ENCODE assay signal across 1 worm cellular context in the genomic region with DNA sequence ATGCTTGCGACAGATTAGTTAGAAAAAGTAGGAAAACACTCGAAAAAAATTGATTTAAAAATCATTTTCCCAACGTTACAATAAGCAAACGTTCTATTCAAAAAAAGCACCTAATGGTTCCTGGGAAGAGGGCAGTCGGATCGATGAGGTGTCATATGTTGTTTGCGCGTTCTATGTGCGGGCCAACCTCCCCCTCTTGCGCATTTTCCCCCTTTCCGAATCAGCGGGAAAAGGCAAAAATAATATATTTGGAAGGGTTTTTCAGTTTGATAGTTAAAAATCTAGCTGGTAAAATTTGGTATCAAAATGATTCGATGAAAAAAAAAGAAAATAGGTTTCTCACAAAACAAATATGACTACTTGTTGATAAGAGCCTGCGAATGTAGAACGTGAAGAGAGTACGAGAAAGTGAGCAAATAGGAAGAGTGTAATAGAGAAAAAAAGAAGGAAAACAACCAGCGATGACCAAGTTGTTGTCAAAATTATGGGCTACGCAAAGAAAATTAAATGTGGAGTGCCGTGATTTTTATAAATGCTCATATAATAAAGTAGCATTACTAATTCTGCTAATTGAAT.
TF ChIP-seq lines count a peak whose summit lies in the region.

No protein-coding gene starts in this region.

TF ChIP-seq in whole organism, L1 larva, 84 proteins besides CTCF, POLR2A, EP300 and RAD21 (continued from another document):
- peak; percentile 62 to 66 for TF ChIP-seq lsy-2 (tag; optimal IDR thresholded peaks at IDR 0.05; lab: Kevin White, UChicago)
- TF ChIP-seq lin-15B (tag; optimal IDR thresholded peaks at IDR 0.05; lab: Kevin White, UChicago), result no peak
- TF ChIP-seq ztf-11 (tag; optimal IDR thresholded peaks at IDR 0.05; lab: Kevin White, UChicago), result no peak
- TF ChIP-seq ces-1 (GFP tag; optimal IDR thresholded peaks at IDR 0.05; lab: Kevin White, UChicago), result no peak
- TF ChIP-seq nhr-47 (tag; optimal IDR thresholded peaks at IDR 0.05; lab: Kevin White, UChicago), result peak; percentile 70
